Worm (Caenorhabditis elegans): ENCODE data around the gene F15G9.6.

ce11 chrX:9665944-9666343, 43.6 kb upstream of the F15G9.6 start:
- TF ChIP-seq tlp-1 (tag; optimal IDR thresholded peaks at IDR 0.05) (no peak), C34B4.2 (tag; optimal IDR thresholded peaks at IDR 0.05) (no peak), lin-15B (tag; optimal IDR thresholded peaks at IDR 0.05) (no peak), ztf-4 (tag; optimal IDR thresholded peaks at IDR 0.05) (no peak), nhr-76 (tag; optimal IDR thresholded peaks at IDR 0.05) (no peak), snpc-4 (tag; optimal IDR thresholded peaks at IDR 0.05) (no peak), fkh-10 (GFP tag; optimal IDR thresholded peaks at IDR 0.05) (no peak), elt-2 (tag; optimal IDR thresholded peaks at IDR 0.05) (no peak), nhr-47 (tag; optimal IDR thresholded peaks at IDR 0.05) (no peak), ces-1 (GFP tag; optimal IDR thresholded peaks at IDR 0.05) (no peak)

All from whole organism, L1 larva.